Worm (Caenorhabditis elegans) whole organism, L1 larva: ENCODE data around the gene T05A8.6.

Source experiments
- F16B12.6 ChIP-seq: fragments of 150-350 bp; optimal IDR thresholded peaks from 2 replicates; lab custom pipeline; 2014; ENCODE audit warnings: missing biosample characterization, missing genetic modification characterization
- Y116A8C.19 ChIP-seq: sonication (generic microtip); optimal IDR thresholded peaks from 2 replicates; lab custom pipeline; 2016; ENCODE audit warnings: missing compliant biosample characterization, missing genetic modification characterization, borderline replicate concordance
- aly-2 ChIP-seq: fragments of 150-350 bp; optimal IDR thresholded peaks from 2 replicates; lab custom pipeline; 2014; ENCODE audit warnings: missing biosample characterization, missing genetic modification characterization
- blmp-1 ChIP-seq: fragments of 150-350 bp; optimal IDR thresholded peaks from 2 replicates; lab custom pipeline; 2014; ENCODE audit warnings: missing biosample characterization, missing genetic modification characterization
- ceh-8 ChIP-seq: fragments of 200-800 bp; sonication (Bioruptor generic); optimal IDR thresholded peaks from 2 replicates; lab custom pipeline; 2018; ENCODE audit warnings: mild to moderate bottlenecking, missing genetic modification characterization, moderate library complexity, missing compliant biosample characterization
- ceh-82 ChIP-seq, 3 experiments: fragments of 150-350 bp in 1 of 3; sonication (generic microtip) in 2 of 3; optimal IDR thresholded peaks; 2 replicates each; lab custom pipeline; 2014 to 2017; ENCODE audit warnings: missing biosample characterization in 3 of 3, missing genetic modification characterization in 3 of 3
- ceh-88 ChIP-seq: fragments of 200-800 bp; sonication (Bioruptor generic); IDR thresholded peaks from 2 replicates; pipeline ENCODE4 v1.3.6; 2022; ENCODE audit warnings: missing genetic modification characterization, missing compliant biosample characterization
- ces-1 ChIP-seq: fragments of 150-350 bp; optimal IDR thresholded peaks from 2 replicates; lab custom pipeline; 2014; ENCODE audit warnings: missing biosample characterization, missing genetic modification reagents, missing genetic modification characterization
- dpl-1 ChIP-seq, 3 experiments: fragments of 150-350 bp in 2 of 3; sonication (generic microtip) in 1 of 3; optimal IDR thresholded peaks; 2 replicates each; lab custom pipeline; 2014 to 2017; ENCODE audit warnings: missing biosample characterization in 3 of 3, missing genetic modification characterization in 3 of 3, missing genetic modification reagents in 3 of 3
- efl-1 ChIP-seq, 4 experiments: fragments of 150-350 bp; optimal IDR thresholded peaks in 3 of 4; peaks in 1 of 4; 1 replicate in 1 of 4; 2 replicates in 3 of 4; lab custom pipeline; 2014; ENCODE audit warnings: missing biosample characterization in 2 of 4, missing genetic modification characterization in 2 of 4, missing genetic modification reagents in 2 of 4
- efl-3 ChIP-seq: fragments of 200-800 bp; sonication (Bioruptor generic); optimal IDR thresholded peaks from 2 replicates; lab custom pipeline; 2018; ENCODE audit warnings: mild to moderate bottlenecking, missing genetic modification characterization, missing compliant biosample characterization
- egl-13 ChIP-seq: sonication (generic microtip); optimal IDR thresholded peaks from 2 replicates; lab custom pipeline; 2016; ENCODE audit warnings: missing genotype, missing genetic modification reagents, missing genetic modification characterization, missing compliant biosample characterization
- ets-5 ChIP-seq: fragments of 200-800 bp; sonication (Bioruptor generic); IDR thresholded peaks from 2 replicates; pipeline ENCODE4 v1.3.6; 2022; ENCODE audit warnings: missing genetic modification characterization, missing compliant biosample characterization
- fkh-10 ChIP-seq: sonication (generic microtip); optimal IDR thresholded peaks from 2 replicates; lab custom pipeline; 2017; ENCODE audit warnings: missing biosample characterization, missing genetic modification reagents, missing genetic modification characterization
- fkh-4 ChIP-seq: sonication (generic microtip); optimal IDR thresholded peaks from 2 replicates; lab custom pipeline; 2016; ENCODE audit warnings: missing compliant biosample characterization, missing genetic modification characterization, borderline replicate concordance
- fkh-8 ChIP-seq: sonication (generic microtip); optimal IDR thresholded peaks from 2 replicates; lab custom pipeline; 2016; ENCODE audit warnings: mild to moderate bottlenecking, missing genetic modification characterization, missing compliant biosample characterization
- grh-1 ChIP-seq: fragments of 200-800 bp; sonication (Bioruptor generic); IDR thresholded peaks from 2 replicates; pipeline ENCODE4 v1.3.6; 2022; ENCODE audit warnings: missing genetic modification reagents, missing genetic modification characterization, missing compliant biosample characterization
- irx-1 ChIP-seq: sonication (generic microtip); optimal IDR thresholded peaks from 2 replicates; lab custom pipeline; 2016; ENCODE audit warnings: missing genetic modification characterization, missing compliant biosample characterization
- lin-14 ChIP-seq: fragments of 200-800 bp; sonication (Bioruptor generic); optimal IDR thresholded peaks from 2 replicates; lab custom pipeline; 2018; ENCODE audit warnings: mild to moderate bottlenecking, missing genetic modification characterization, moderate library complexity, missing compliant biosample characterization
- lin-15B ChIP-seq: fragments of 150-350 bp; sonication (generic microtip); optimal IDR thresholded peaks from 3 replicates; lab custom pipeline; 2014; ENCODE audit warnings: missing biosample characterization, missing genetic modification characterization
- lin-39 ChIP-seq: fragments of 150-350 bp; optimal IDR thresholded peaks from 2 replicates; lab custom pipeline; 2014; ENCODE audit warnings: missing biosample characterization, missing genetic modification reagents, missing genetic modification characterization
- lir-3 ChIP-seq: sonication (generic microtip); optimal IDR thresholded peaks from 2 replicates; lab custom pipeline; 2016; ENCODE audit warnings: mild to moderate bottlenecking, missing genetic modification characterization, moderate library complexity, missing compliant biosample characterization; ENCODE audit not compliant: poor library complexity
- lsy-2 ChIP-seq, 2 experiments: fragments of 150-350 bp; optimal IDR thresholded peaks; 2 replicates each; lab custom pipeline; 2014; ENCODE audit warnings: missing biosample characterization in 2 of 2, missing genetic modification characterization in 2 of 2
- mab-9 ChIP-seq: fragments of 200-800 bp; sonication (Bioruptor generic); IDR thresholded peaks from 2 replicates; pipeline ENCODE4 v1.3.6; 2022; ENCODE audit warnings: missing genetic modification reagents, missing genetic modification characterization, missing compliant biosample characterization
- mdl-1 ChIP-seq, 2 experiments: fragments of 150-350 bp; optimal IDR thresholded peaks; 2 replicates each; lab custom pipeline; 2014 to 2017; ENCODE audit warnings: missing biosample characterization in 2 of 2, missing genetic modification characterization in 2 of 2, inconsistent platforms in 1 of 2
- mep-1 ChIP-seq: fragments of 150-350 bp; optimal IDR thresholded peaks from 2 replicates; lab custom pipeline; 2014; ENCODE audit warnings: missing biosample characterization, missing genetic modification characterization
- nhr-11 ChIP-seq: fragments of 150-350 bp; optimal IDR thresholded peaks from 2 replicates; lab custom pipeline; 2014; ENCODE audit warnings: missing biosample characterization, missing genetic modification characterization
- nhr-12 ChIP-seq: sonication (generic microtip); optimal IDR thresholded peaks from 2 replicates; lab custom pipeline; 2017; ENCODE audit warnings: missing biosample characterization, missing genetic modification characterization
- nhr-19 ChIP-seq: fragments of 200-800 bp; sonication (Bioruptor generic); conservative IDR thresholded peaks from 2 replicates; pipeline ENCODE4 v1.3.6; 2022; ENCODE audit warnings: missing genetic modification characterization, missing compliant biosample characterization
- nhr-20 ChIP-seq: sonication (generic microtip); optimal IDR thresholded peaks from 2 replicates; lab custom pipeline; 2016; ENCODE audit warnings: mild to moderate bottlenecking, missing genetic modification characterization, missing compliant biosample characterization
- nhr-237 ChIP-seq: fragments of 150-350 bp; optimal IDR thresholded peaks from 2 replicates; lab custom pipeline; 2014; ENCODE audit warnings: missing biosample characterization, missing genetic modification characterization
- nhr-28 ChIP-seq: fragments of 150-350 bp; optimal IDR thresholded peaks from 2 replicates; lab custom pipeline; 2014; ENCODE audit warnings: missing biosample characterization, missing genetic modification characterization
- nhr-47 ChIP-seq: sonication (generic microtip); optimal IDR thresholded peaks from 2 replicates; lab custom pipeline; 2016; ENCODE audit warnings: mild to moderate bottlenecking, missing genetic modification characterization, moderate library complexity, missing compliant biosample characterization
- nhr-71 ChIP-seq: sonication (generic microtip); optimal IDR thresholded peaks from 2 replicates; lab custom pipeline; 2016; ENCODE audit warnings: mild to moderate bottlenecking, missing genetic modification characterization, moderate library complexity, missing compliant biosample characterization
- nhr-76 ChIP-seq: sonication (generic microtip); optimal IDR thresholded peaks from 2 replicates; lab custom pipeline; 2017; ENCODE audit warnings: missing biosample characterization, missing genetic modification characterization
- nhr-85 ChIP-seq: sonication (generic microtip); peaks from one replicate; lab custom pipeline; 2016; ENCODE audit warnings: missing genetic modification characterization, inconsistent platforms, missing compliant biosample characterization
- nhr-90 ChIP-seq: sonication (generic microtip); optimal IDR thresholded peaks from 2 replicates; lab custom pipeline; 2016; ENCODE audit warnings: mild to moderate bottlenecking, missing genetic modification characterization, missing compliant biosample characterization; ENCODE audit not compliant: poor library complexity
- pqm-1 ChIP-seq: sonication (generic microtip); optimal IDR thresholded peaks from 3 replicates; lab custom pipeline; 2017; ENCODE audit warnings: missing biosample characterization, missing genetic modification characterization
- rnt-1 ChIP-seq: sonication (generic microtip); optimal IDR thresholded peaks from 2 replicates; lab custom pipeline; 2016; ENCODE audit warnings: mild to moderate bottlenecking, missing genetic modification characterization, moderate library complexity, missing compliant biosample characterization
- skn-1 ChIP-seq: fragments of 150-350 bp; optimal IDR thresholded peaks from 2 replicates; lab custom pipeline; 2014; ENCODE audit warnings: missing biosample characterization, missing genetic modification characterization
- sox-4 ChIP-seq: sonication (generic microtip); optimal IDR thresholded peaks from 2 replicates; lab custom pipeline; 2016; ENCODE audit warnings: missing genetic modification characterization, missing compliant biosample characterization
- sup-37 ChIP-seq: fragments of 200-800 bp; sonication (Bioruptor generic); optimal IDR thresholded peaks from 2 replicates; lab custom pipeline; 2018; ENCODE audit warnings: mild to moderate bottlenecking, missing genetic modification characterization, missing compliant biosample characterization
- swsn-7 ChIP-seq: sonication (generic microtip); optimal IDR thresholded peaks from 2 replicates; lab custom pipeline; 2016; ENCODE audit warnings: missing genetic modification characterization, missing compliant biosample characterization
- unc-86 ChIP-seq: sonication (generic microtip); optimal IDR thresholded peaks from 2 replicates; lab custom pipeline; 2016; ENCODE audit warnings: missing genetic modification characterization, missing compliant biosample characterization
- unc-98 ChIP-seq: fragments of 200-800 bp; sonication (Bioruptor generic); IDR thresholded peaks from 2 replicates; pipeline ENCODE4 v1.3.6; 2022; ENCODE audit warnings: missing genetic modification characterization, missing compliant biosample characterization
- xbp-1 ChIP-seq: sonication (generic microtip); optimal IDR thresholded peaks from 2 replicates; lab custom pipeline; 2016; ENCODE audit warnings: missing genetic modification characterization, missing compliant biosample characterization
- ztf-4 ChIP-seq: fragments of 150-350 bp; optimal IDR thresholded peaks from 2 replicates; lab custom pipeline; 2014; ENCODE audit warnings: missing biosample characterization, missing genetic modification characterization

T05A8.6 gene

DNA sequence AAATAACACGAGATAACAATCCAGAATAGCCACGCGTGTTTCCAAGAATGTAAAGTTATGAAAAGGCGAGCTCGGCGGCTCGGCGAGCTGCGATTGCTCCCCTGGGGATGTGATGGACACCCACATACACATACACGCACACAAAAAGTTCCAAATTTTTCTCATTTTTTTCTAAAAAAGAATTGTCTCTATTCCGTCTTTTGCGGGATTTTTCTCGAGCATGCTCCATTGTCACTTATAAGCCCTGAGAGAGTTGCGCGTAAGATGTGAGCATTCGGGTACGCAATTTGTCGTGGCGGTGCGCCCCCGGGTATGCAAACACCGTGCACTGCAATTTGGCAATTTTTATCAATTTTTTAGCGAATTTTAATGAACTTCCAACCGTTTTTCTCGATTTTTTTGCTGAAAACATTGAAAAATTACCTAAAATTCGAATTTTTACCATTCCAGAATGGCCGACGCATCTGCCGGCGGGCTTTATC, 47.6 kb upstream of the T05A8.6 start, which contains the start of the genes F08D12.12 and srpa-72 (continued):
- TF ChIP-seq mdl-1 (tag; optimal IDR thresholded peaks at IDR 0.05; lab: Kevin White, UChicago) (peak in 1 of 2 experiments; percentile 18), ceh-8 (GFP tag; lab: Kevin White, UChicago) (no peak), ces-1 (GFP tag; lab: Kevin White, UChicago) (no peak), fkh-8 (tag; lab: Kevin White, UChicago) (no peak), nhr-12 (tag; lab: Kevin White, UChicago) (no peak), mep-1 (tag; lab: Kevin White, UChicago) (no peak), lir-3 (no peak), nhr-71 (tag; lab: Kevin White, UChicago) (no peak), rnt-1 (tag; lab: Kevin White, UChicago) (no peak), Y116A8C.19 (no peak), nhr-11 (tag; lab: Kevin White, UChicago) (no peak), unc-86 (tag; lab: Kevin White, UChicago) (no peak), nhr-20 (no peak), sup-37 (no peak), aly-2 (tag; lab: Kevin White, UChicago) (no peak), ztf-4 (no peak), efl-3 (GFP tag; lab: Kevin White, UChicago) (no peak), irx-1 (no peak), fkh-4 (tag; lab: Kevin White, UChicago) (no peak), lin-15B (tag; lab: Kevin White, UChicago) (peak; percentile 15), nhr-85 (no peak), ceh-82 (tag; optimal IDR thresholded peaks at IDR 0.05; lab: Kevin White, UChicago) (peak in 2 of 3 experiments; percentile 27 to 41), fkh-10 (GFP tag; lab: Kevin White, UChicago) (no peak), skn-1 (tag; lab: Kevin White, UChicago) (no peak), efl-1 (optimal IDR thresholded peaks at IDR 0.05; lab: Kevin White, UChicago) (peak; percentile 56 to 60), efl-1 (GFP tag; optimal IDR thresholded peaks at IDR 0.05 in 1 of 2; lab: Kevin White, UChicago) (peak; percentile 53 to 95), dpl-1 (GFP tag; optimal IDR thresholded peaks at IDR 0.05; lab: Kevin White, UChicago) (peak; percentile 23 to 57 (median 57)), egl-13 (no peak), nhr-28 (tag; lab: Kevin White, UChicago) (no peak), grh-1 (GFP tag; lab: Robert Waterston, UW) (no peak), lsy-2 (tag; optimal IDR thresholded peaks at IDR 0.05; lab: Kevin White, UChicago) (peak; percentile 36 to 63), blmp-1 (no peak), xbp-1 (tag; lab: Kevin White, UChicago) (peak; percentile 27), ets-5 (no peak), nhr-19 (peak; percentile 23), nhr-76 (tag; lab: Kevin White, UChicago) (no peak), nhr-237 (tag; lab: Kevin White, UChicago) (no peak), ceh-88 (no peak), swsn-7 (tag; lab: Kevin White, UChicago) (peak; percentile 10), lin-14 (GFP tag; lab: Kevin White, UChicago) (peak; percentile 57), unc-98 (no peak), F16B12.6 (tag; lab: Kevin White, UChicago) (peak; percentile 91), sox-4 (tag; lab: Kevin White, UChicago) (no peak), lin-39 (no peak), nhr-47 (tag; lab: Kevin White, UChicago) (no peak), mab-9 (no peak), nhr-90 (tag; lab: Kevin White, UChicago) (no peak), pqm-1 (tag; lab: Kevin White, UChicago) (no peak)
